Worm (Caenorhabditis elegans): Measurements from ENCODE around the gene Y17G7B.17.

Y17G7B.17 gene

DNA sequence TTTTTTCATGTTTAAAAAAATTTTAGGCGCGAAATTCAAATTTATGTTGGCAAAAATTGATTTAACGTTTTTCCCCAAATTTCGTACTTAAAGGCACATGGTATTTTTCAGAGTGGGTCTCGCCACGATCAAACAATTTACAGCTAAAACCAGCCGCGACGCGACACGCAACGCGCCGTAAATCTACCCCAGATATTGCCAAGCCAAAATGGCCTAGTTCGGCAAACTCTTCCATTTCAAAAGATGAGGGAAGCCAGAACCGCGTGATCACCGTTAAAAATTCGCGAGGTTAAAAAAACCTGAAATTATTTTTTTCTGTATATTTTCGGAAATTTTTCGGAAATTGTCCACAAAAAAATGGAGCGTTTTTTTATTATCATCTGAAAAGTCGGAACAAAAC, 39.9 kb downstream of the Y17G7B.17 start:
- TF ChIP-seq nhr-11 (tag; optimal IDR thresholded peaks at IDR 0.05) (no peak), hlh-6 (tag; optimal IDR thresholded peaks at IDR 0.05) (no peak), odd-2 (tag; optimal IDR thresholded peaks at IDR 0.05) (no peak), nfya-1 (tag; optimal IDR thresholded peaks at IDR 0.05) (no peak)

DNA sequence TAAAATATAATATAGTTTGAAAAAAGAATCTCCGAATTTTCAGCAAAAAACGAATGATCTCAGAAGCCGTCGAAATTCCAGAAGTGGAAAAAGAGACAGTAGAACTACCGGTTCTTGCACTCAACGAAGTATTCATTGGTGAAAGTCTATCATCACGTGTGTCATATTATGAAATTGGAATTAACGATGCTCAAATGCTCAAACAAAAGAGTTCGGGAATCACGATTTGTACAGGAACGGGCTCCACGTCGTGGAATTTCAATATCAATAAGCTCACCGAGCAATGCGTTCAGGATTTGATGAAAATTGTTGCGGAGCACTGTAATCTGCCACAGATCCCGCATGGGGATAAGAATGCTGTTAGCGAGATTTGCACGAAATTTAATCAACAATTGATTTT, 41.5 kb downstream of the Y17G7B.17 start:
- TF ChIP-seq hlh-6 (tag; optimal IDR thresholded peaks at IDR 0.05) (no peak), K09A11.1 (tag; optimal IDR thresholded peaks at IDR 0.05; ENCODE audit: insufficient read depth) (no peak), ceh-9 (tag; optimal IDR thresholded peaks at IDR 0.05) (no peak), lin-11 (tag; optimal IDR thresholded peaks at IDR 0.05) (no peak), fkh-10 (GFP tag; optimal IDR thresholded peaks at IDR 0.05) (no peak), unc-86 (tag; optimal IDR thresholded peaks at IDR 0.05) (no peak), pros-1 (tag; optimal IDR thresholded peaks at IDR 0.05) (no peak)

- TF ChIP-seq ceh-6 (GFP tag; optimal IDR thresholded peaks at IDR 0.05) (no peak), lin-11 (tag; optimal IDR thresholded peaks at IDR 0.05) (no peak), ahr-1 (tag; optimal IDR thresholded peaks at IDR 0.05) (no peak), tbx-2 (tag; optimal IDR thresholded peaks at IDR 0.05) (no peak), ceh-24 (tag; optimal IDR thresholded peaks at IDR 0.05) (no peak)
These were observed 44.2 kb downstream of the Y17G7B.17 start for ce11 chrII:12055408-12056140.

- no peak for TF ChIP-seq ceh-48 (tag; optimal IDR thresholded peaks at IDR 0.05)
- TF ChIP-seq hlh-6 (tag; optimal IDR thresholded peaks at IDR 0.05), result no peak
- no peak for TF ChIP-seq pax-1 (tag; optimal IDR thresholded peaks at IDR 0.05)
- TF ChIP-seq unc-86 (tag; optimal IDR thresholded peaks at IDR 0.05), result no peak
- no peak for TF ChIP-seq dmd-4 (tag; optimal IDR thresholded peaks at IDR 0.05; ENCODE audit: borderline replicate concordance)
- no peak for TF ChIP-seq pros-1 (tag; optimal IDR thresholded peaks at IDR 0.05)
- TF ChIP-seq hlh-8 (tag; optimal IDR thresholded peaks at IDR 0.05), result no peak
- TF ChIP-seq C38D4.7 (GFP tag; optimal IDR thresholded peaks at IDR 0.05), result no peak
- no peak for TF ChIP-seq K02D7.2 (tag; optimal IDR thresholded peaks at IDR 0.05)
These were observed 45.2 kb downstream of the Y17G7B.17 start for ce11 chrII:12054558-12054957.

DNA sequence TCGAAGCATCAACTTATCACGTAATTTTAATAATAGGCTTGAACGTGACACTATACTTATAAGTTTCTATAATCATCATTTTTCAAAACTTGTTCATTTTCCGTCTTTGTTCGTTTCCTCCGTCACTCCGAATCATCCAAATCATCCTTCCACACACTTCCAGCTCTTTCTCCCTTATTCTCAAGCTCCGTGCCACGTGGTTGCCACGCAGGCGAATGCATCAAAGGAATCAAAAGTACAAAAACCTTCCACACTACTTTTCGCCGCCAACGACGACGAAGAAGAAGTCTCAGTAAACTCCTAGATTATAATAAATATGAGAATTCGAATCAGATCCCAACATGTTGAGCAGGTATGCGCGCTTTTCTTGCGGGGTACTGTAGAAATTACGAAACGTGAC, 45.6 kb downstream of the Y17G7B.17 start:
- TF ChIP-seq C38D4.7 (GFP tag; optimal IDR thresholded peaks at IDR 0.05), result no peak
- TF ChIP-seq K02D7.2 (tag; optimal IDR thresholded peaks at IDR 0.05), result no peak
- no peak for TF ChIP-seq pros-1 (tag; optimal IDR thresholded peaks at IDR 0.05)
- no peak for TF ChIP-seq ama-1 (optimal IDR thresholded peaks at IDR 0.05)
- TF ChIP-seq ceh-34 (tag; optimal IDR thresholded peaks at IDR 0.05), result no peak
- no peak for TF ChIP-seq pqm-1 (tag; optimal IDR thresholded peaks at IDR 0.05)

DNA sequence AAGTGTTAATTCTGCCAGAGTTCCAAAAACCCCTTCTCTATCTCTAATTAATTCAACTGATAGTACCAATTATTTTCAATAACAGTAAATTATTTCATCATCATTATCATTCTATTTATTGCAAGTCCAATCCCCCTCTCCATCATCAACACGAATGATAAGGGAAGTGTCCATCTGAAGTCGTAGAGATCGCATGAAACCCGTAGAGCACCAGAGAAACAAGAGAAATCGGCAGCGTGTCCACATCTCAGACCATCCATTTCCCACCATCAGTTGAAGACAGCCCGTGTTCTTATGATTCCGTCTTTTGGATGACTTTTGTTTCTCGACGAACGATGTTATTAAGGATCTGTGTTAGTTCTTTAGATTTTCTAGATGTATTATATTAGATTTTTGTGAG, 46.3 kb downstream of the Y17G7B.17 start:
- TF ChIP-seq elt-2 (tag; optimal IDR thresholded peaks at IDR 0.05), result peak; percentile 9
- no peak for TF ChIP-seq sox-2 (GFP tag; IDR thresholded peaks at IDR 0.05)

ce11 chrII:12052924-12053323, 46.9 kb downstream of the Y17G7B.17 start:
- no peak for TF ChIP-seq hlh-8 (tag; optimal IDR thresholded peaks at IDR 0.05)
- no peak for TF ChIP-seq nhr-232 (tag; optimal IDR thresholded peaks at IDR 0.05)
- no peak for TF ChIP-seq ceh-34 (tag; optimal IDR thresholded peaks at IDR 0.05)
- TF ChIP-seq hlh-13 (GFP tag; optimal IDR thresholded peaks at IDR 0.05), result no peak
- TF ChIP-seq ceh-6 (GFP tag; optimal IDR thresholded peaks at IDR 0.05), result no peak
- TF ChIP-seq pha-4 (tag; optimal IDR thresholded peaks at IDR 0.05), result no peak
- no peak for TF ChIP-seq mec-3 (tag; optimal IDR thresholded peaks at IDR 0.05; ENCODE audit: borderline replicate concordance)
- TF ChIP-seq nhr-11 (tag; optimal IDR thresholded peaks at IDR 0.05), result no peak
- TF ChIP-seq pros-1 (tag; optimal IDR thresholded peaks at IDR 0.05), result no peak
- TF ChIP-seq ceh-19 (GFP tag; optimal IDR thresholded peaks at IDR 0.05), result no peak
- TF ChIP-seq ama-1 (optimal IDR thresholded peaks at IDR 0.05), result no peak
- TF ChIP-seq pqm-1 (tag; optimal IDR thresholded peaks at IDR 0.05), result no peak
- no peak for TF ChIP-seq nfya-1 (tag; optimal IDR thresholded peaks at IDR 0.05)
- TF ChIP-seq sox-4 (tag; optimal IDR thresholded peaks at IDR 0.05), result no peak
- TF ChIP-seq ceh-18 (tag; optimal IDR thresholded peaks at IDR 0.05), result no peak
